Fruit fly (Drosophila melanogaster) ovary, adult (tissue): ENCODE results near the gene CG15914.
A peak's percentile ranks its signal among the peaks of the same experiment; 100 is the strongest.

Experiments used
- CG17801 ChIP-seq: fragments of 200-800 bp; optimal IDR thresholded peaks from 2 replicates; lab custom pipeline; 2019; ENCODE audit warnings: missing biosample characterization, mild to moderate bottlenecking, missing genetic modification characterization, moderate library complexity; ENCODE audit not compliant: partially characterized antibody

Gene CG15914

DNA sequence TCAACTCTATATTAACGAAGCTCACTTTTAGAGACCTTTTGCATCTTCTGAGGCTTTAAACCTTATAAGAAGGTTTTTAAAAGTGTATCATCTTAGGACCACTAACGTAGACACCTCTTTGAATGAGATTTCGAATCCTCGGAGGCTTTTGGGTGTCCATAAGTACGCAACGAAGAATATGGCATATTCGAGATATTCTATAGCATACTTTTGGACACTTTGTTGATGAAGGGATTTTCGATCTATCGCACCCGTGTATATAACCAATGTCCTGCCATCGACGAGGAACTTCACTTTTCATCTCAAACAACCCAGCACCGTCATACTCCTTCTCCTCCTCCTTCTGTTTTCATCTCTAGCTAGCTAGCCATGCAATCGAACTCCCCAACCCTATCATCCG is 30.9 kb upstream of the CG15914 start:
- TF ChIP-seq CG17801 (GFP tag; lab: Kevin White, UChicago): no peak

DNA sequence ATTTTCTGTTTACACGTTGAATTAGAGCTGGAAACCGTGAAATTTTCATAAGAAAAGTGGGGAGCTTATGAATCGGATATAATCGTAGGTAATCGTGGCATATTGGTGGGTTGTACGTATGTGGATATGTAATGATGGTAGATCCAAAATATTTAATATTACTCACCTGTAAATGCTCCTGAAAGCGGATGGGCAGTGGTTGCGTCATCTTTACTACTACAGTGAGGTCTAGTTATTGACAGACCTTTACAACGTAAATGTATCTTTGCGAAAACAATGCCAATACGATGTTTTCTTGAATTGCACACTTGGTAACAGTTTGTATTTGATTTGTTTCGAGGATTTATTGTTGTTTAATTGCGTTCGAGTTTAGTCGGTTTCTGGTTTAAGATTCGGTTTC is 19.3 kb upstream of the CG15914 start:
- no peak for TF ChIP-seq CG17801 (GFP tag; lab: Kevin White, UChicago)

DNA sequence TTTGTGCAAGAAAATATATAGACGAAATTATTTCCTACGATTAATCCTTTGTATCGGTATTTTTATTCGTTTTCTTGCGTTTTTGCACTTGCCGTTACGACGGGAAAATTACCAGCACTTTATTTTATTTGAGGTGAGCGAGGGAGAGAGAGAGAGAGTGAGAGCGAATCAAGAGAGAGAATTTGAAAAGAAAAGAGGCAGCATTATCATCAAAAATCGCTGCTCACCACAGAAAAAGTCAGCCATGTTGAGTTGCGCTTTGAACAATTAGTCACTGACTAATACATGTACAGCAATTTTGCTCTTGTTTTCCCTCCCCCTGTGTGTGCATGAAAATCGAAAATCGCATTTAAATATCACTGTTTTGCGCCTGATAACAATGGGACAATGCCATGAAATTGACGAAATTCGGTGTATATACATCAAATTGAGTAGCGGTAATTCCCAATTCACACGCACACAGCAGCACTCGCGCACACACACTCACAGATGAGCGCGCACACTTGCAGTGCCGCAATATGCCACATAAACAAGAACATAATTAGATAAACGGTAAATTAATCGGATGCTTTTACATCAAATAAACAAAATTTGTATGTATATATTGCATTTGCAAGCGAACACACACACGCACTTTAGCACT is 18.5 kb upstream of the CG15914 start:
- no peak for TF ChIP-seq CG17801 (GFP tag; lab: Kevin White, UChicago)

DNA sequence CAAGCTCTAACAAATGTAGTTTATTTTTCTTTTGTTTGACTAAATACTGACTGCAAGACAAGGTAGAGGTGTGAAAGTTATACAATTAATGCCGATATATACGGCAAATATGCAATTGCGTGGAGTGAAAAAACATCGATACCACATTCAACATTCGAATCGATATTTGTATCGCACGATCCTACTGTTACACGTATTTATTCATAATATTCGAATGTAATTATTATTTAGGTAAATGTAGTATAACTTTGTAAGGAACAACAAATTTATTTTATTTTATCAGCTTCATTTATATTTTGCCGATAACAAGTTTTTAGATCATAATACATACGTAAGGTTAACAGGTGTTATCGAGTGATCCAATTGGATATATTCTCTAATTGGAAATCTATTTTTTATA is 17.8 kb upstream of the CG15914 start, which contains the start of gene Chc:
Gene Chc (minus strand): TSS at position 98 of the 400 bp plus-strand sequence.
- no peak for TF ChIP-seq CG17801 (GFP tag; lab: Kevin White, UChicago)

DNA sequence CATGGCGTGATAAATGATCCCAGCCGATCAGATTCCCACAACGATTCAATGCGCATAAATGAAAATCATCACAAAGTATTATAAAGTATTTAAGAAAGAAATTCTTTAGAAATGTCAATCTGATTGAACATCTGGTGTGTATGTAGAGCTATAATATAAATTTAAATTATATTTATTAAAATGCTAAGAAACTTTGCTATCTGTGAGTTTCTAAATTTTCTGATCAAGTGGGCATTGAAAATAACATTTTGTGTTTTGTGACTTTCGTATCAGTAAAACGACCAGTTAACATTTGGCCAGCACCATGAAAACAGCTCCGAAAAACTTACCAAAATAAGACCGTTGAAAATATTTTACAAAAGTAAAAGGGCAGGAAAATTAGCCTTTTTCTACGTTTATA is 15.7 kb upstream of the CG15914 start, which contains the start of gene CG8565:
Gene CG8565 (plus strand): TSS at position 301 of the 400 bp plus-strand sequence.
- no peak for TF ChIP-seq CG17801 (GFP tag; lab: Kevin White, UChicago)

DNA sequence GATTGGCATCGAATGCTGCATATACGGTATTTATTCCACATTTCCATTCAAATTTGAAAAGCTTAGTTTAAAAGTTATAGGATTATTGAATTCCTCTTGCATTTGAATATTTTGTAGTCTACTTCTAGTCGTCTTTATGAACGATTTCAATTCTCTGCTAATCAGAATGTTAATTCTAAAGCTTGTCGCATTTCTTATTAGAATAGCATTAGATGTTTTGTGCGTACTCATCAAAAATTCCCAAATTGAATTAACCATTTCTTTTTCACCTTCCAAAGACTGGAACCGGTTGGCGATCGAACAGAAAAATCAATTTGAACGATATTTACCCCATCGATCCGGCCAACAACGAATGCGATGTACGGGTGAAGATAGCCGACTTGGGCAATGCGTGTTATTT is 13.2 kb upstream of the CG15914 start:
- TF ChIP-seq CG17801 (GFP tag; lab: Kevin White, UChicago): no peak

DNA sequence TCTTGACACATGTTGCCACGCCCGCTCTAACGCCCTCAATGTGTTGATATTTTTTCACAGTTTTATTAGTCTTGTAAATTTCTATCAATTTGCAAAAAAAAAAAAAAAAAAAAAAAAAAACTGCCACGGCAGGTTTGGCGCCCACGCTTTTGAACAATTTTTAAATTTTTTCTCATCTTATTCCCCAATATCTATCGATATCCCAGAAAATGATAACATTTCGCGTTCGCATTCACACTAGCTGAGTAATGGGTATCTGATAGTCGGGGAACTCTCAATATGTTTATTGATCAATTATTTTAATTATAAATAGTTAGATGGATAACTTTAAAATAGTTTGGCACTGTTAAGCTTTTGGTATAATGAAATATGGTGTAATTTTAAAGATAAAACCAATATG is 11.9 kb upstream of the CG15914 start:
- no peak for TF ChIP-seq CG17801 (GFP tag; lab: Kevin White, UChicago)

DNA sequence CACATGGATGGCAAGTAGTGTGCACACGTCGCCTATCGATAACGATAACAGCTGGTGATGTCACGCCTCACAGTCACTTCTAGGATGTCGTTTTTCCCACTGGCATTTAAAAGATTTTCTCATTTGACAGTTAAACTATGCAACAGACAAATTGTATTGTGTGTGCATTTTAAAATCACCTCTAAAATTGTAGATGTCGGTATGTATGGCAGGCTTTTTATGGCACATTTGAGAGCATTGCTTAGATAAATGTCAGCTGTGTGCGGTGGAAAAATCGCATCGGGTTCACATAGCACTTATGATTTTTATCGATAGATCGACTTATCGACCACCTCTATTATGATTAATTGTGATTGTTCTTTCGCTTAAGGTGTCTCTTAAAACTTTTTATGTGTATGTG is 9.1 kb upstream of the CG15914 start, which contains the start of the genes ArgRS and CG8578:
Gene ArgRS (minus strand): TSS at position 7 of the 400 bp plus-strand sequence.
Gene CG8578 (plus strand): TSS at position 338 of the 400 bp plus-strand sequence.
- TF ChIP-seq CG17801 (GFP tag; lab: Kevin White, UChicago): peak; percentile 20

DNA sequence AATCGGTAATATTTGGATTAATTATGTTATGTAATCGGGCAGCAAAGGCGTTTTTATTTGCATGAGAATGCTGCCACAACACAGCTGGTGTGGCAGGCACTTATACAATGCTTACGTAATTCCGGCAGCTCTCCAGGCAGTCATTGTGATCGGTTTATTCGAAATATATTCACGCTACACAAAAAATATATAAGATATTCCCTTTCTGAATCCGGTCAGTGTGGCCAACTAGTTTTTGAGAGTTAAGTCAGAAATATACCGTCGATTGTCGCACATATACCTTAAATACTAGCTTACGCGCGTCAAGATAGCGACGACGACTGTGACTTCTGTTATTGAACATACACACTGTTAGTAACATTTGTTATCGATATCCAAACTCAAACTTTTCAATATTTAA is 4.2 kb upstream of the CG15914 start, which contains the start of gene sun:
Gene sun (minus strand): TSS at position 238 of the 400 bp plus-strand sequence.
- TF ChIP-seq CG17801 (GFP tag; lab: Kevin White, UChicago): peak; percentile 19

DNA sequence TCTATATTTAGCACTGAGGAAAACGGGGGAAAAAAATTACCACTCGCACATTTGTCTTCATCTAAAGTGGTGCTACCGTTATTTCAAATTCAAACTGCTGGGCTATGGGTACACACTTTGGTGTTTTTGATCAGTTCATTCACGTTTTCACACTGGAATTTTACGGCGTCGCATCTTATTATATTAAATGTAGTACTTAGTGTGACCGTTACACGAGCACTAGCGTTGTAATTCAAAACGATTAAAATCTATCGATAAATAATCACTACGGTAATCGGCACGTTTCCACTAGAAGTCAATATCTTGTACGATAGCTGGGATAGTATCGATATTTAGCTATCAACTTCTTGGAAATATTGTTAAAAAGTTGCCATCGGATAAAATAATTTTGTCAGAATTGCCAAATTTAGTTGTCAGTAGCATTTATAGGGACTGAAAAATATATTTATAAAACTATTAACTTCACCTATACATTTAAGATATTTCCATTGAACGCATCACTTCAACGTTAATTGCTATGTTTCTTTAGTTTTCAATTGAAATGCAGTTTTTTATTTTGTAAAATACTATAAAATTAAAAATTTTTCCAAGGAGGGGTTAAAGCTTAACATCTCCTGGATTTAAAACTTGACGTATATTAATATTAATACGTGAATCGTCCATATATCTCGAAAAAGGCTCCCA is 4.5 kb downstream of the CG15914 start, which contains the start of the genes CG46440 and Myb:
Gene CG46440 (minus strand): TSS at position 223 of the 684 bp plus-strand sequence.
Gene Myb (minus strand): TSS at position 223 of the 684 bp plus-strand sequence.
- TF ChIP-seq CG17801 (GFP tag; lab: Kevin White, UChicago): no peak

DNA sequence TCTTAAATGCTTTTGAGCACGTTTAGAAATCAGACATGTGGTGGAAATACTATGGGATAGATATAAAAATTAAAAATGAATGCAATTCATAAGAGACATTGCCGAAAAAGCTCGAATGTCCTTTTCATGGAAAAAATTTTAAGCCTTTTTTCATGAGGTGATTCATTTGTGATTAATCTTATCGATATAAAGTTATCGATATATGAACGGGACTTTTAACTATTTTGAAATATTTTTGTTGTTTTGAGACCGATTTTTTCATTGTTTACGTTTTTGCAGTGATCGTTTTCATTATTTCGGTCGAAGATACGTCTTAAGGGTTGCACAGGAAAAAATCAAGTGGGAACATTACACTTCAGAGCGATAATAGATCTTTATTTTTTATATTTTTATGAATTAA is 6.2 kb downstream of the CG15914 start, which contains the start of gene AlkB:
Gene AlkB (minus strand): TSS at position 101 of the 400 bp plus-strand sequence.
- TF ChIP-seq CG17801 (GFP tag; lab: Kevin White, UChicago): no peak

DNA sequence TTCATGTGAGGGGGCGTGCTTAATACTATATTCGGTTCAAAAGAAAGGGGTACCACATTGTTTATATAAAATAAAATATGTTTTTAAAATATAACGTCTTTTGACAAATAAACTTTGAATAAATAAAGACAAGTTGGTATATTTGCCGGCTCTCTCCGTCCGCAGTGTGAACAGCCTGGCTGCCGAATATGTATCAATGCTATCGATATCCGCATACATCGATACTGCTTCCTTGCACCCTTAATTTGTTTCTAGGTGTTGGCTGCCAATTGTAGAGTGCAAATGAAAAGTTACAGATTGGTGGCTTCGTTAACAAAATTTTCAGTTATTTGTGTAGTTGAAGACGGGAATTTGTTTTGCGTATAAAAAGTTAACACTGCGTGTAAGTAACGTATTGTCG is 6.6 kb downstream of the CG15914 start, which contains the start of gene Gbeta13F:
Gene Gbeta13F (plus strand): TSS at position 247 of the 400 bp plus-strand sequence.
- TF ChIP-seq CG17801 (GFP tag; lab: Kevin White, UChicago): no peak

DNA sequence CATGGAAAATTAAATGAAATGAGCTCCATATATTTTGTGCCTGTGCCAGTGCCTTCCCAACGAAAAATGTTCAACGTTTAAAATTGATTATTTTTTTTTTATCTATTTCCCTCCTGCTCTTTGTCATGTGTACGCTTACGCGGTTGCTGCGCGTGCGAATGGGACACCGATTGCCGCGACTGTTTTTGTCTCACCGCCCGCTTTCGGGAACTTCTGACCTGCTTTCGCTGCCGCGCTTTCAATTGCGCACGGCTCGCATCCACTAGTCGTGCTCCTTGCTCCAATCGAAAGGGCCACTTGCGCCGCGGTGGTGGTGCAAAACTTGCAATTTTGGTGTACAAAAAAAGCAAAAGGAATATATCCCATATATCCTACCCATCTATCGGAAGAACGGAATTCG is 7.3 kb downstream of the CG15914 start:
- peak; percentile 85 for TF ChIP-seq CG17801 (GFP tag; lab: Kevin White, UChicago)

DNA sequence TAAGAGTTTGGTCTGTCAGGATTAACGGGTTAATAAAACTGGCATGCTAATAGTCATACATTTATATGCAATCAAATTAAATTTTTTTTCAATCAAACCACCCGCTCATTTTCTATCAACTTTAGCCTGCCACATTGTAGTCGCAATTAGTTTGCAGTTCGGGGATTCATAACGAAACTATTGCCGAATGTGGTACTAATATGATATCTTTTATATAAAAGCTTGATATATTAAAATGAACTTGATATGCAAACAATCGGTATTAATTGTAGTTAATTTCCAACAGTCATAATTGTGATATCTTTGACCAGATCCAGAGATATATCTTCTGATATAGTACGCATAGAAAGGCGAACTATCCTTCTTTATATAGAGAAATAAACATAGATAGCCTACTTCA is 12.8 kb downstream of the CG15914 start:
- TF ChIP-seq CG17801 (GFP tag; lab: Kevin White, UChicago): no peak

DNA sequence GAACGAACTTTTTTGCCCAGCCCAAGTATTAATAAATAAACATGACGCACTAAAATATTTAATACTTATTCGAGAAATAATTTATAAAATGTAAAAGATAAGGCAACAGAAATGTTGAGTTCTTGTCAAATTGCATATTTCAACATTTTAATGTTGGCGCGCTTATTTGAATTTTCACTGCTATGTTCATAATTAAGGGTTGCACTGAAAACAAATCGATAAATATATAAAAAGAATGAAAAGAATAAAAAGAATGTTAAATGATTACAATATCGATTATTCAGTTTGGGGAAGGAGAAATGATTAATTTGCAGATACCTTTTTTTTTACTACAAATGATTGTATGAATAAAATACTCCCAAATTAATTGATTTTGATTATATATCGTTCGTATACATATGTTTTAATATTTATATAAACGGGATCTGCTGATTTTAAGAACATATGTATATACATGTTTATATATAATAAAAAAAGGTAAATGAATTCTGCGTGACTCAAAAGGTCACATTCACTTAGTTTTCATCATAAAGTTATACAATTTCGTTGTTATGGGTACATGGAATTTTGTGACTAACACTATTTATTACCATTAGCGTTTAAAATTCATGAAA is 13.7 kb downstream of the CG15914 start:
- peak; percentile 14 for TF ChIP-seq CG17801 (GFP tag; lab: Kevin White, UChicago)
